Fruit fly (Drosophila melanogaster): Measurements from ENCODE around the gene Obp83a.

Obp83a gene

DNA sequence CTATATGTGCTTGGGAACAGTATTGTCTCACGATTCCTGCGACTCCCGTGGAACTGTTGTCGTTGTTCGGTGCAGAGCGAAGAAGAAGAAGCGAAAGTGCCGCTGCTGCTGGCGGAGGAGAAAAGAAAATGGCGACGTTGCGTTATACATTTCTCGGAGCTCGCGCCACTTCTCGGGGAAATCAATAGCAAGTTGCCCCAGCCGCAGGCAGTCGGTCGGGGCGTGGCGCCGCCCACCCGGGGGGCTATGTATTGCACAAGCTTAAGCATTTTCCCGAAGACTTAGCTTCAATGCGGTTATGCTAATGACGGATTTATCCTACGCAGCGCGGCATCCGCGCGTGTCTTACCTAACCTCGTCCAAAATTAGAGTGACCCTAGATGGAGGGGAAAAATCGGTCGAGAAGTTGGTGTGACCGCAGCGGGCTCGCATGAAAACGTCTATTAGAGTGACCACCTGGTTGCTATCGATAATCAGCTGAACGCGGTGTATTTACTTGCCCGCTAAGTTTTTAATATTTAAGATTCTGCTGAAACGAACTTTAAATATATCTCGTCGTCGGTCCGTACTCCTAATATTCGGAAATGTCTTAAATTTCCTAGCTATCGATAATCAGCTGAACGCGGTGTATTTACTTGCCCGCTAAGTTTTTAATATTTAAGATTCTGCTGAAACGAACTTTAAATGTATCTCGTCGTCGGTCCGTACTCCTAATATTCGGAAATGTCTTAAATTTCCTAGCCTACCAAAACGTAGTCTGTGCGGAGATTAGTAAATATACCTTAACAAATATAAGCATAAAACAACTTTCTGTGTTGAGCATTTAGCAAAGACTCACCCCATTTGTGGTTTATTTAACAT, 33.4 kb upstream of the Obp83a start, which contains the start of gene Rm62 (continued):
- TF ChIP-seq Atf6 (GFP tag; IDR thresholded peaks at IDR 0.05) (peak; percentile 34; the same call in 1 of the 2 replicates), CG9727 (GFP tag; optimal IDR thresholded peaks at IDR 0.05) (peak; percentile 30), CG4360 (GFP tag; IDR thresholded peaks at IDR 0.05) (peak; percentile 43; the same call in 1 of the 2 replicates), CG13424 (tag; optimal IDR thresholded peaks at IDR 0.05) (peak; percentile 11), CG12236 (GFP tag; optimal IDR thresholded peaks at IDR 0.05) (no peak), CG12659 (GFP tag; optimal IDR thresholded peaks at IDR 0.05) (peak; percentile 48), vnd (GFP tag; IDR thresholded peaks at IDR 0.05; ENCODE audit: partially characterized antibody) (0 out of 3 replicates have a peak, but pooled peaks have one; percentile 26), Xbp1 (GFP tag; optimal IDR thresholded peaks at IDR 0.05) (no peak), CG2712 (tag; optimal IDR thresholded peaks at IDR 0.05) (peak; percentile 8), CG6689 (GFP tag; IDR thresholded peaks at IDR 0.05) (no peak), CG1603 (tag; optimal IDR thresholded peaks at IDR 0.05) (peak; percentile 44), CG16863 (GFP tag; optimal IDR thresholded peaks at IDR 0.05) (no peak), CG15514 (GFP tag; optimal IDR thresholded peaks at IDR 0.05) (peak; percentile 52), pita (GFP tag; optimal IDR thresholded peaks at IDR 0.05) (peak; percentile 20), amos (GFP tag; IDR thresholded peaks at IDR 0.05; ENCODE audit: partially characterized antibody) (peak; percentile 59; the same call in 1 of the 2 replicates), rib (GFP tag; IDR thresholded peaks at IDR 0.05) (peak; percentile 47; the same call in 1 of the 2 replicates), HLHmδ (GFP tag; optimal IDR thresholded peaks at IDR 0.05) (peak; percentile 68), CG18476 (GFP tag; optimal IDR thresholded peaks at IDR 0.05) (no peak), crp (GFP tag; optimal IDR thresholded peaks at IDR 0.05) (peak in 1 of 2 experiments; percentile 63), Gug (GFP tag; IDR thresholded peaks at IDR 0.05) (no peak), Lhr (GFP tag; optimal IDR thresholded peaks at IDR 0.05) (peak; percentile 38), Awh (GFP tag; IDR thresholded peaks at IDR 0.05) (peak; percentile 53), C15 (GFP tag; IDR thresholded peaks at IDR 0.05) (no peak), CG7556 (GFP tag; optimal IDR thresholded peaks at IDR 0.05) (peak; percentile 4), ci (GFP tag; IDR thresholded peaks at IDR 0.05) (peak; percentile 80), YL-1 (GFP tag; optimal IDR thresholded peaks at IDR 0.05) (peak; percentile 92), CG7987 (GFP tag; optimal IDR thresholded peaks at IDR 0.05) (peak; percentile 33), Sry-β (GFP tag; optimal IDR thresholded peaks at IDR 0.05) (no peak), vvl (GFP tag; IDR thresholded peaks at IDR 0.05) (peak; percentile 88), slbo (GFP tag; IDR thresholded peaks at IDR 0.05) (0 out of 2 replicates have a peak, but pooled peaks have one; percentile 39), ara (GFP tag; IDR thresholded peaks at IDR 0.05) (no peak), Scr (GFP tag; IDR thresholded peaks at IDR 0.05; ENCODE audit: partially characterized antibody) (peak; percentile 52), CG17829 (tag; optimal IDR thresholded peaks at IDR 0.05) (peak; percentile 11), E2f2 (GFP tag; IDR thresholded peaks at IDR 0.05) (peak; percentile 88), gsb (GFP tag; IDR thresholded peaks at IDR 0.05) (no peak), HmgZ (tag; optimal IDR thresholded peaks at IDR 0.05) (peak; percentile 0), CG6791 (GFP tag; IDR thresholded peaks at IDR 0.05; ENCODE audit: partially characterized antibody) (peak; percentile 62; the same call in 2 of the 3 replicates), fu2 (GFP tag; optimal IDR thresholded peaks at IDR 0.05) (peak; percentile 27), pzg (GFP tag; optimal IDR thresholded peaks at IDR 0.05) (peak; percentile 76), Deaf1 (tag; optimal IDR thresholded peaks at IDR 0.05) (no peak), CG3847 (GFP tag; IDR thresholded peaks at IDR 0.05) (0 out of 2 replicates have a peak, but pooled peaks have one; percentile 43), Dp (GFP tag; optimal IDR thresholded peaks at IDR 0.05) (peak; percentile 70), NC2β (GFP tag; optimal IDR thresholded peaks at IDR 0.05) (peak; percentile 6), BtbVII (GFP tag; optimal IDR thresholded peaks at IDR 0.05) (peak; percentile 3), CG2678 (tag; optimal IDR thresholded peaks at IDR 0.05) (peak; percentile 31), Blimp-1 (GFP tag; optimal IDR thresholded peaks at IDR 0.05) (peak; percentile 42), Camta (GFP tag; optimal IDR thresholded peaks at IDR 0.05) (no peak)

All from whole organism, embryonic.